Worm (Caenorhabditis elegans): ENCODE data around the gene dhhc-5.

Gene dhhc-5

DNA sequence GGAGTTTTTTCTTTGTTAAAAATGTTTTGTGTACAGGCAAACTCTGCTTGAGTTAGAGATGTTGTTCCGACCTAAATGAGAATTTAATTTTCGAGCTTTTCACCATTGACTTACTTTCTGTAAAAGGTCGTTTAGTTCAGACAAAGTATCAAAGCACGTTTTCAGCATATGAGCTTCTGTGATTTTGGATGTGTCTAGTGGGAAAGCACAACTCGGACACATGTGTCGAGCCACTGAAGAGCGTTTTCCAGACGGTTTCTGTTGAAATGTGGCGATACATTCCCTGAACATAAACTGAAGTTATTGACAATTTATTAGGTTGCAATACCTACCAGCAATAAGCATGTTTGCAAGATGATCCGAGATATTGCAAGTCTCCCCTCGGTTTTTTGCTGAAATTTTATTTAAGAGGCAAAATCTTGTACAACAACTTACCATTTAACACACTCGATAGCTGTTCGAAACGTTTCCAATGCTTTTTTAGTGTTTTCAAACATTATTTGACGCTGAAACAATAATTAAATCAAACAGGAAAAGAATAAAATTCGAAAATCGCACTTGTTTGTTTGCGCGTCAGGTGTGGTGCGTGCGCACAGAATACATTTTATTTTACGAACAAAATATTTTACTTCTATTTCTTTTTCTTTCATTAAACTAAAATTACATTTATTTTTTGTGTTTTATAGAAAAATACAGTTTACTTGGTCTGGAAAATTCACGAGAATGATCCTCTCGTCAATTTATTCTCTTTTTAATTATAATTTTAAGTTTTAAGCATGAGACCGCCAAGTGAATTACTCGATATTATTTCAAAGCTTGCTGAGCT lies 40.4 kb upstream of the dhhc-5 start, which contains the start of the genes brd-1 and K04C2.2 (continued):
- TF ChIP-seq nhr-76 (tag; optimal IDR thresholded peaks at IDR 0.05) (no peak), snu-23 (GFP tag; optimal IDR thresholded peaks at IDR 0.05) (peak; percentile 41), isw-1 (GFP tag; IDR thresholded peaks at IDR 0.05) (no peak), nhr-71 (tag; optimal IDR thresholded peaks at IDR 0.05) (peak; percentile 24), nhr-19 (GFP tag; conservative IDR thresholded peaks at IDR 0.05) (no peak), ceh-90 (tag; optimal IDR thresholded peaks at IDR 0.05) (no peak), mef-2 (tag; optimal IDR thresholded peaks at IDR 0.05) (no peak), hlh-17 (GFP tag; optimal IDR thresholded peaks at IDR 0.05; ENCODE audit: borderline replicate concordance) (no peak), xbp-1 (tag; optimal IDR thresholded peaks at IDR 0.05) (no peak), hpl-2 (GFP tag; optimal IDR thresholded peaks at IDR 0.05) (no peak), lir-3 (tag; optimal IDR thresholded peaks at IDR 0.05; ENCODE audit: poor library complexity) (no peak), pax-3 (tag; optimal IDR thresholded peaks at IDR 0.05) (no peak), ama-1 (optimal IDR thresholded peaks at IDR 0.05) (no peak), nhr-20 (tag; optimal IDR thresholded peaks at IDR 0.05) (peak; percentile 11), pag-3 (tag; optimal IDR thresholded peaks at IDR 0.05; ENCODE audit: borderline replicate concordance, insufficient read depth) (no peak), unc-98 (GFP tag; IDR thresholded peaks at IDR 0.05) (no peak), dpl-1 (GFP tag; optimal IDR thresholded peaks at IDR 0.05) (peak; percentile 53 to 83 (median 76)), fkh-8 (tag; optimal IDR thresholded peaks at IDR 0.05) (no peak), lin-15B (tag; optimal IDR thresholded peaks at IDR 0.05) (no peak), efl-3 (GFP tag; optimal IDR thresholded peaks at IDR 0.05) (no peak), lin-13 (GFP tag; optimal IDR thresholded peaks at IDR 0.05) (no peak), Y116A8C.19 (tag; optimal IDR thresholded peaks at IDR 0.05; ENCODE audit: borderline replicate concordance) (no peak), unc-62 (GFP tag; optimal IDR thresholded peaks at IDR 0.05) (no peak), ces-1 (GFP tag; optimal IDR thresholded peaks at IDR 0.05) (no peak), fkh-10 (GFP tag; optimal IDR thresholded peaks at IDR 0.05) (no peak), unc-30 (tag; optimal IDR thresholded peaks at IDR 0.05) (no peak), nhr-12 (tag; optimal IDR thresholded peaks at IDR 0.05) (no peak), nhr-84 (tag; optimal IDR thresholded peaks at IDR 0.05) (no peak), vab-15 (tag; optimal IDR thresholded peaks at IDR 0.05) (no peak), ceh-88 (GFP tag; IDR thresholded peaks at IDR 0.05) (no peak), lin-39 (tag; optimal IDR thresholded peaks at IDR 0.05) (no peak), C16A3.4 (tag; optimal IDR thresholded peaks at IDR 0.05) (no peak), ceh-82 (tag; optimal IDR thresholded peaks at IDR 0.05) (no peak), nhr-90 (tag; optimal IDR thresholded peaks at IDR 0.05; ENCODE audit: poor library complexity) (no peak), ceh-8 (GFP tag; optimal IDR thresholded peaks at IDR 0.05) (no peak), egl-13 (tag; optimal IDR thresholded peaks at IDR 0.05) (no peak), fos-1 (tag; optimal IDR thresholded peaks at IDR 0.05) (no peak), sox-4 (tag; optimal IDR thresholded peaks at IDR 0.05) (no peak), pqm-1 (tag; optimal IDR thresholded peaks at IDR 0.05) (no peak), sup-37 (GFP tag; optimal IDR thresholded peaks at IDR 0.05) (no peak), fkh-4 (tag; optimal IDR thresholded peaks at IDR 0.05; ENCODE audit: borderline replicate concordance) (no peak), efl-1 (optimal IDR thresholded peaks at IDR 0.05) (peak in 1 of 2 experiments; percentile 74), efl-1 (GFP tag; optimal IDR thresholded peaks at IDR 0.05 in 1 of 2) (peak; percentile 80 to 97), alr-1 (tag; optimal IDR thresholded peaks at IDR 0.05; ENCODE audit: borderline replicate concordance) (no peak), unc-86 (tag; optimal IDR thresholded peaks at IDR 0.05) (no peak), swsn-7 (tag; optimal IDR thresholded peaks at IDR 0.05) (peak; percentile 6), grh-1 (GFP tag; IDR thresholded peaks at IDR 0.05) (no peak), F16B12.6 (tag; optimal IDR thresholded peaks at IDR 0.05) (peak; percentile 79), sptf-1 (tag; optimal IDR thresholded peaks at IDR 0.05) (no peak), nhr-77 (tag; optimal IDR thresholded peaks at IDR 0.05) (no peak), elt-3 (tag; optimal IDR thresholded peaks at IDR 0.05) (no peak)
